Fruit fly (Drosophila melanogaster) whole organism, pupa: Measurements from ENCODE around the gene CG15046.

Experiments used
- CG10348 ChIP-seq: fragments of 200-800 bp; sonication (Bioruptor generic); IDR thresholded peaks from 2 replicates; pipeline ENCODE4 v1.3.6; 2022; ENCODE audit warnings: missing biosample characterization, missing genetic modification characterization
- CG12605 ChIP-seq: fragments of 200-800 bp; sonication (Bioruptor generic); IDR thresholded peaks from 2 replicates; pipeline ENCODE4 v1.3.6; 2022; ENCODE audit warnings: missing biosample characterization, missing genetic modification characterization
- CG13204 ChIP-seq: fragments of 200-800 bp; sonication (Bioruptor generic); optimal IDR thresholded peaks from 2 replicates; lab custom pipeline; 2018; ENCODE audit warnings: missing biosample characterization, mild to moderate bottlenecking, missing genetic modification characterization, moderate library complexity
- CG14655 ChIP-seq: fragments of 200-800 bp; sonication (Bioruptor generic); optimal IDR thresholded peaks from 3 replicates; lab custom pipeline; 2017; ENCODE audit warnings: mild to moderate bottlenecking, missing biosample characterization, missing genetic modification reagents, missing genetic modification characterization
- CG15710 ChIP-seq: fragments of 200-800 bp; sonication (Bioruptor generic); optimal IDR thresholded peaks from 2 replicates; lab custom pipeline; 2018; ENCODE audit warnings: missing biosample characterization, mild to moderate bottlenecking, missing genetic modification characterization, moderate library complexity
- CG17806 ChIP-seq: fragments of 200-800 bp; sonication (Bioruptor generic); optimal IDR thresholded peaks from 2 replicates; lab custom pipeline; 2018; ENCODE audit warnings: missing biosample characterization, mild to moderate bottlenecking, missing genetic modification characterization, moderate library complexity
- CG32121 ChIP-seq: fragments of 200-800 bp; sonication (Bioruptor generic); IDR thresholded peaks from 2 replicates; pipeline ENCODE4 v1.3.6; 2022; ENCODE audit warnings: missing biosample characterization, missing genetic modification characterization
- CG34367 ChIP-seq: fragments of 200-800 bp; sonication (Bioruptor generic); optimal IDR thresholded peaks from 2 replicates; lab custom pipeline; 2018; ENCODE audit warnings: missing biosample characterization, mild to moderate bottlenecking, missing genetic modification characterization
- CG4496 ChIP-seq: fragments of 200-800 bp; sonication (Bioruptor generic); IDR thresholded peaks from 3 replicates; pipeline ENCODE4 v1.3.6; 2022; ENCODE audit warnings: missing biosample characterization, missing genetic modification characterization
- CG8159 ChIP-seq: fragments of 200-800 bp; sonication (Bioruptor generic); optimal IDR thresholded peaks from 3 replicates; lab custom pipeline; 2018; ENCODE audit warnings: missing biosample characterization, mild to moderate bottlenecking, missing genetic modification characterization, moderate library complexity
- CG8301 ChIP-seq: fragments of 200-800 bp; sonication (Bioruptor generic); optimal IDR thresholded peaks from 2 replicates; lab custom pipeline; 2018; ENCODE audit warnings: missing biosample characterization, mild to moderate bottlenecking, missing genetic modification characterization
- CG9948 ChIP-seq: fragments of 200-800 bp; sonication (Bioruptor generic); optimal IDR thresholded peaks from 2 replicates; lab custom pipeline; 2018; ENCODE audit warnings: missing biosample characterization, mild to moderate bottlenecking, missing genetic modification characterization, moderate library complexity
- D1 ChIP-seq: fragments of 200-800 bp; sonication (Bioruptor generic); optimal IDR thresholded peaks from 2 replicates; lab custom pipeline; 2018; ENCODE audit warnings: missing biosample characterization, mild to moderate bottlenecking, missing genetic modification characterization, moderate library complexity
- EcR ChIP-seq: fragments of 200-800 bp; sonication (Bioruptor generic); optimal IDR thresholded peaks from 3 replicates; lab custom pipeline; 2019; ENCODE audit warnings: missing biosample characterization, missing genetic modification characterization, mild to moderate bottlenecking, moderate library complexity, missing genetic modification reagents
- Ets98B ChIP-seq: fragments of 200-800 bp; sonication (Bioruptor generic); IDR thresholded peaks from 2 replicates; pipeline ENCODE4 v1.3.6; 2022; ENCODE audit warnings: missing biosample characterization, missing genetic modification characterization
- Pif1A ChIP-seq: fragments of 200-800 bp; sonication (Bioruptor generic); optimal IDR thresholded peaks from 3 replicates; lab custom pipeline; 2016; ENCODE audit warnings: missing biosample characterization, missing genetic modification characterization
- Pif1B ChIP-seq: fragments of 200-800 bp; sonication (Bioruptor generic); optimal IDR thresholded peaks from 3 replicates; lab custom pipeline; 2016; ENCODE audit warnings: missing biosample characterization, missing genetic modification characterization
- Snoo ChIP-seq: fragments of 200-800 bp; sonication (Bioruptor generic); optimal IDR thresholded peaks from 3 replicates; lab custom pipeline; 2017; ENCODE audit warnings: missing biosample characterization, mild to moderate bottlenecking, missing genetic modification characterization, inconsistent platforms
- fd96Ca ChIP-seq: fragments of 200-800 bp; sonication (Bioruptor generic); IDR thresholded peaks from 3 replicates; pipeline ENCODE4 v1.3.6; 2022; ENCODE audit warnings: missing biosample characterization, missing genetic modification characterization
- gl ChIP-seq: fragments of 200-800 bp; sonication (Bioruptor generic); optimal IDR thresholded peaks from 2 replicates; lab custom pipeline; 2018; ENCODE audit warnings: missing biosample characterization, mild to moderate bottlenecking, missing genetic modification characterization
- rn ChIP-seq: fragments of 200-800 bp; sonication (Bioruptor generic); IDR thresholded peaks from 2 replicates; pipeline ENCODE4 v1.3.6; 2022; ENCODE audit warnings: missing biosample characterization, missing genetic modification characterization

The CG15046 gene

dm6 chrX:18533308-18533707 lies 43.9 kb upstream of the CG15046 start:
- TF ChIP-seq CG32121 (GFP tag; lab: Robert Waterston, UW) (no peak), CG12605 (GFP tag; lab: Robert Waterston, UW) (no peak), Snoo (tag; lab: Kevin White, UChicago) (no peak), CG8159 (tag; lab: Kevin White, UChicago) (peak; percentile 25), CG14655 (GFP tag; lab: Kevin White, UChicago) (no peak), Pif1B (GFP tag; lab: Kevin White, UChicago) (no peak), CG15710 (peak; percentile 22), Pif1A (GFP tag; lab: Kevin White, UChicago) (peak; percentile 18), D1 (tag; lab: Kevin White, UChicago) (no peak), CG34367 (peak; percentile 13), gl (tag; lab: Kevin White, UChicago) (no peak), CG9948 (tag; lab: Kevin White, UChicago) (peak; percentile 25), rn (GFP tag; lab: Robert Waterston, UW) (no peak)

- TF ChIP-seq fd96Ca (GFP tag; lab: Robert Waterston, UW) = no peak
Observed at dm6 chrX:18528166-18528733, 38.8 kb upstream of the CG15046 start, which contains the start of the genes CG15042 and CG15047. CG15042 (minus strand) TSS chrX:18528266. CG15047 (plus strand) TSS chrX:18528683.

dm6 chrX:18524594-18525266 lies 35.3 kb upstream of the CG15046 start:
- TF ChIP-seq CG8159 (tag; lab: Kevin White, UChicago) (peak; percentile 70), Pif1A (GFP tag; lab: Kevin White, UChicago) (peak; percentile 24), CG13204 (GFP tag; lab: Kevin White, UChicago) (no peak), CG32121 (GFP tag; lab: Robert Waterston, UW) (no peak), Ets98B (GFP tag; lab: Robert Waterston, UW) (no peak), EcR (GFP tag; lab: Kevin White, UChicago) (no peak), CG14655 (GFP tag; lab: Kevin White, UChicago) (peak; percentile 66), CG8301 (tag; lab: Kevin White, UChicago) (peak; percentile 52), D1 (tag; lab: Kevin White, UChicago) (no peak), CG12605 (GFP tag; lab: Robert Waterston, UW) (no peak), CG9948 (tag; lab: Kevin White, UChicago) (peak; percentile 41), Pif1B (GFP tag; lab: Kevin White, UChicago) (no peak), CG4496 (GFP tag; lab: Robert Waterston, UW) (no peak), Snoo (tag; lab: Kevin White, UChicago) (peak; percentile 3), gl (tag; lab: Kevin White, UChicago) (no peak), CG15710 (peak; percentile 49), CG17806 (tag; lab: Kevin White, UChicago) (peak; percentile 44), CG10348 (GFP tag; lab: Robert Waterston, UW) (no peak), fd96Ca (GFP tag; lab: Robert Waterston, UW) (no peak), rn (GFP tag; lab: Robert Waterston, UW) (no peak), CG34367 (peak; percentile 14)

- TF ChIP-seq Snoo (tag; lab: Kevin White, UChicago) (no peak), Ets98B (GFP tag; lab: Robert Waterston, UW) (no peak), CG17806 (tag; lab: Kevin White, UChicago) (no peak), rn (GFP tag; lab: Robert Waterston, UW) (no peak), gl (tag; lab: Kevin White, UChicago) (no peak), Pif1A (GFP tag; lab: Kevin White, UChicago) (no peak), CG32121 (GFP tag; lab: Robert Waterston, UW) (no peak), CG15710 (no peak)
Observed at dm6 chrX:18523146-18523812, 33.9 kb upstream of the CG15046 start.

- TF ChIP-seq CG17806 (tag; lab: Kevin White, UChicago) = peak; percentile 8
- no peak for TF ChIP-seq Snoo (tag; lab: Kevin White, UChicago)
Observed at dm6 chrX:18522395-18523104, 33.1 kb upstream of the CG15046 start, which contains the start of gene CG6481. CG6481 (minus strand) TSS chrX:18522445.

dm6 chrX:18520360-18520759 lies 30.9 kb upstream of the CG15046 start:
- TF ChIP-seq CG10348 (GFP tag; lab: Robert Waterston, UW) = no peak
- no peak for TF ChIP-seq Snoo (tag; lab: Kevin White, UChicago)
- no peak for TF ChIP-seq CG17806 (tag; lab: Kevin White, UChicago)
- TF ChIP-seq CG13204 (GFP tag; lab: Kevin White, UChicago) = no peak
- TF ChIP-seq Pif1A (GFP tag; lab: Kevin White, UChicago) = no peak
- no peak for TF ChIP-seq CG14655 (GFP tag; lab: Kevin White, UChicago)
- no peak for TF ChIP-seq EcR (GFP tag; lab: Kevin White, UChicago)
- TF ChIP-seq Ets98B (GFP tag; lab: Robert Waterston, UW) = no peak
- no peak for TF ChIP-seq CG12605 (GFP tag; lab: Robert Waterston, UW)
- TF ChIP-seq D1 (tag; lab: Kevin White, UChicago) = no peak
- no peak for TF ChIP-seq CG34367
- TF ChIP-seq rn (GFP tag; lab: Robert Waterston, UW) = no peak
- TF ChIP-seq fd96Ca (GFP tag; lab: Robert Waterston, UW) = no peak
- no peak for TF ChIP-seq CG15710
- no peak for TF ChIP-seq Pif1B (GFP tag; lab: Kevin White, UChicago)
- no peak for TF ChIP-seq CG8159 (tag; lab: Kevin White, UChicago)
